Worm (Caenorhabditis elegans) whole organism, late embryonic: ENCODE measurements around the gene str-31.

Experiments
- F13H6.1 ChIP-seq: sonication (generic microtip); optimal IDR thresholded peaks from 2 replicates; lab custom pipeline; 2016; ENCODE audit warnings: missing genetic modification characterization, missing compliant biosample characterization
- che-1 ChIP-seq: sonication (generic microtip); optimal IDR thresholded peaks from 2 replicates; lab custom pipeline; 2016; ENCODE audit warnings: mild to moderate bottlenecking, missing genetic modification characterization, missing compliant biosample characterization
- elt-2 ChIP-seq: sonication (generic microtip); optimal IDR thresholded peaks from 2 replicates; lab custom pipeline; 2016; ENCODE audit warnings: missing genetic modification reagents, missing genetic modification characterization, missing compliant biosample characterization
- lim-6 ChIP-seq: sonication (generic microtip); optimal IDR thresholded peaks from 2 replicates; lab custom pipeline; 2016; ENCODE audit warnings: missing genetic modification characterization, missing compliant biosample characterization
- rnt-1 ChIP-seq: sonication (generic microtip); optimal IDR thresholded peaks from 2 replicates; lab custom pipeline; 2016; ENCODE audit warnings: missing genetic modification characterization, missing compliant biosample characterization

DNA sequence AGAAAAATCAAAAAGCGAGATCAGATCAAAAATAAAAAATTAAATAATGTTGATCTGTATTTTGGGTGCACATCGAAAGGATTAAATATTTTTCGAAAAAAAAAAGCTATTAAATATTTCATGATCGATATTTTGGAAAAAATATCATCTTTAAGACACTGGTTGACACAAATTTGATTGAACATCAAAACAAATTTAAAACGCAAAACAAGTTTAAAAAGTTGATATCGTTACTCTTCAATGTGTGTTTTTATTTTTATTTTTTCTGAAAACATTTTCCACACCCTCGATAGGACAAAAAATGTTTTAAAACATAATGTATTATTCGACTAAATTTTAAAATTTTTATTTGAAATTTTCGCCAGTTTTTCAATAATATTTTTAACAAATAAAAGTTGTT lies 29.6 kb upstream of the str-31 start, which contains the start of gene C54F6.12:
- TF ChIP-seq rnt-1 (tag; lab: Kevin White, UChicago) (no peak), lim-6 (no peak), elt-2 (no peak), F13H6.1 (no peak), che-1 (tag; lab: Kevin White, UChicago) (no peak)
